Worm (Caenorhabditis elegans) whole organism, mixed stage, embryonic: ENCODE measurements around the gene sdz-15.

ENCODE experiments used
- ceh-43 ChIP-seq: fragments of 200-800 bp; sonication (Bioruptor generic); optimal IDR thresholded peaks from 2 replicates; lab custom pipeline; 2018; ENCODE audit warnings: mild to moderate bottlenecking, missing genetic modification characterization, moderate library complexity, missing compliant biosample characterization
- elt-3 ChIP-seq: fragments of 150-350 bp; optimal IDR thresholded peaks from 2 replicates; lab custom pipeline; 2014; ENCODE audit warnings: missing biosample characterization, missing genetic modification characterization
- ham-2 ChIP-seq: fragments of 200-800 bp; sonication (Bioruptor generic); optimal IDR thresholded peaks from 2 replicates; lab custom pipeline; 2018; ENCODE audit warnings: mild to moderate bottlenecking, missing genetic modification characterization, missing compliant biosample characterization
- mep-1 ChIP-seq: fragments of 150-350 bp; optimal IDR thresholded peaks from 2 replicates; lab custom pipeline; 2017; ENCODE audit warnings: missing biosample characterization, missing genetic modification reagents, missing genetic modification characterization, inconsistent platforms
- nhr-28 ChIP-seq: fragments of 150-350 bp; optimal IDR thresholded peaks from 2 replicates; lab custom pipeline; 2014; ENCODE audit warnings: missing biosample characterization, missing genetic modification characterization
- nhr-76 ChIP-seq: sonication (generic microtip); optimal IDR thresholded peaks from 2 replicates; lab custom pipeline; 2017; ENCODE audit warnings: missing biosample characterization, missing genetic modification characterization
- unc-120 ChIP-seq: sonication (generic microtip); optimal IDR thresholded peaks from 2 replicates; lab custom pipeline; 2017; ENCODE audit warnings: missing genetic modification characterization, missing compliant biosample characterization; ENCODE audit not compliant: poor library complexity, severe bottlenecking
- unc-39 ChIP-seq: fragments of 150-350 bp; optimal IDR thresholded peaks from 2 replicates; lab custom pipeline; 2014; ENCODE audit warnings: missing biosample characterization, missing genetic modification characterization

ce11 chrIII:6532647-6533046, 34.4 kb downstream of the sdz-15 start, which contains the start of gene srxa-5:
- TF ChIP-seq nhr-28 (no peak), elt-3 (tag; lab: Kevin White, UChicago) (no peak), unc-39 (tag; lab: Kevin White, UChicago) (no peak), mep-1 (tag; lab: Kevin White, UChicago) (no peak), ham-2 (no peak), ceh-43 (no peak), nhr-76 (no peak), unc-120 (tag; lab: Kevin White, UChicago) (no peak)
